Fruit fly (Drosophila melanogaster) whole organism, embryonic: ENCODE measurements around the gene Traf4.
A peak's percentile ranks its signal among the peaks of the same experiment; 100 is the strongest.

Experiments used
- Aef1 ChIP-seq: fragments of 200-800 bp; sonication (Bioruptor generic); IDR thresholded peaks from 3 replicates; pipeline ENCODE4 v1.3.6; 2022; ENCODE audit warnings: missing biosample characterization, missing genetic modification characterization
- Bdp1 ChIP-seq: fragments of 200-800 bp; sonication (Bioruptor generic); optimal IDR thresholded peaks from 3 replicates; lab custom pipeline; 2016; ENCODE audit warnings: missing biosample characterization, missing genetic modification characterization
- Bgb ChIP-seq: fragments of 200-800 bp; sonication (Bioruptor generic); IDR thresholded peaks from 2 replicates; pipeline ENCODE4 v1.3.6; 2022; ENCODE audit warnings: missing biosample characterization, missing genetic modification characterization; ENCODE audit not compliant: partially characterized antibody
- CG11696 ChIP-seq: fragments of 200-800 bp; sonication (Bioruptor generic); IDR thresholded peaks from 2 replicates; pipeline ENCODE4 v1.3.6; 2022; ENCODE audit warnings: missing biosample characterization, missing genetic modification characterization
- CG12744 ChIP-seq: fragments of 200-800 bp; sonication (Bioruptor generic); optimal IDR thresholded peaks from 2 replicates; lab custom pipeline; 2016; ENCODE audit warnings: missing biosample characterization, missing genetic modification characterization
- CG13894 ChIP-seq: fragments of 200-800 bp; sonication (Bioruptor generic); optimal IDR thresholded peaks from 3 replicates; lab custom pipeline; 2018; ENCODE audit warnings: missing biosample characterization, mild to moderate bottlenecking, missing genetic modification characterization, moderate library complexity
- CG14860 ChIP-seq: fragments of 200-800 bp; sonication (Bioruptor generic); IDR thresholded peaks from 3 replicates; pipeline ENCODE4 v1.3.6; 2022; ENCODE audit warnings: missing biosample characterization, missing genetic modification characterization; ENCODE audit not compliant: partially characterized antibody
- CG15479 ChIP-seq: fragments of 200-800 bp; sonication (Bioruptor generic); optimal IDR thresholded peaks from 3 replicates; lab custom pipeline; 2019; ENCODE audit warnings: missing biosample characterization, mild to moderate bottlenecking, missing genetic modification characterization, moderate library complexity
- CG16813 ChIP-seq: fragments of 200-800 bp; sonication (Bioruptor generic); IDR thresholded peaks from 3 replicates; pipeline ENCODE4 v1.3.6; 2022; ENCODE audit warnings: missing biosample characterization, missing genetic modification characterization; ENCODE audit not compliant: partially characterized antibody
- CG17612 ChIP-seq: fragments of 200-800 bp; sonication (Bioruptor generic); IDR thresholded peaks from 2 replicates; pipeline ENCODE4 v1.3.6; 2022; ENCODE audit warnings: missing biosample characterization, missing genetic modification characterization
- CG18764 ChIP-seq: fragments of 200-800 bp; sonication (Bioruptor generic); optimal IDR thresholded peaks from 3 replicates; lab custom pipeline; 2016; ENCODE audit warnings: missing biosample characterization, missing genetic modification characterization
- CG34224 ChIP-seq: fragments of 200-800 bp; sonication (Bioruptor generic); IDR thresholded peaks from 3 replicates; pipeline ENCODE4 v1.3.6; 2022; ENCODE audit warnings: missing biosample characterization, missing genetic modification characterization; ENCODE audit not compliant: partially characterized antibody
- CG34376 ChIP-seq: fragments of 200-800 bp; sonication (Bioruptor generic); optimal IDR thresholded peaks from 2 replicates; lab custom pipeline; 2018; ENCODE audit warnings: missing biosample characterization, mild to moderate bottlenecking, missing genetic modification characterization
- CG42726 ChIP-seq: fragments of 200-800 bp; sonication (Bioruptor generic); IDR thresholded peaks from 2 replicates; pipeline ENCODE4 v1.3.6; 2022; ENCODE audit warnings: missing biosample characterization, missing genetic modification characterization; ENCODE audit not compliant: partially characterized antibody
- CG6765 ChIP-seq: fragments of 200-800 bp; sonication (Bioruptor generic); optimal IDR thresholded peaks from 3 replicates; lab custom pipeline; 2017; ENCODE audit warnings: missing biosample characterization, mild to moderate bottlenecking, missing genetic modification characterization
- CG6791 ChIP-seq: fragments of 200-800 bp; sonication (Bioruptor generic); IDR thresholded peaks from 3 replicates; pipeline ENCODE4 v1.3.6; 2022; ENCODE audit warnings: missing biosample characterization, missing genetic modification characterization; ENCODE audit not compliant: partially characterized antibody
- CG7963 ChIP-seq: fragments of 200-800 bp; sonication (Bioruptor generic); IDR thresholded peaks from 3 replicates; pipeline ENCODE4 v1.3.6; 2022; ENCODE audit warnings: missing biosample characterization, missing genetic modification characterization; ENCODE audit not compliant: partially characterized antibody
- CG9727 ChIP-seq: fragments of 200-800 bp; sonication (Bioruptor generic); optimal IDR thresholded peaks from 3 replicates; lab custom pipeline; 2017; ENCODE audit warnings: missing biosample characterization, mild to moderate bottlenecking, missing genetic modification characterization
- D19A ChIP-seq: fragments of 200-800 bp; optimal IDR thresholded peaks from 3 replicates; lab custom pipeline; 2019; ENCODE audit warnings: missing biosample characterization, mild to moderate bottlenecking, missing genetic modification characterization, moderate library complexity
- Dll ChIP-seq: fragments of 200-800 bp; sonication (Bioruptor generic); IDR thresholded peaks from 4 replicates; pipeline ENCODE4 v1.3.6; 2022; ENCODE audit warnings: missing biosample characterization, missing genetic modification characterization; ENCODE audit not compliant: partially characterized antibody
- Doc3 ChIP-seq: fragments of 200-800 bp; sonication (Bioruptor generic); IDR thresholded peaks from 3 replicates; pipeline ENCODE4 v1.3.6; 2022; ENCODE audit warnings: missing biosample characterization, missing genetic modification characterization; ENCODE audit not compliant: partially characterized antibody
- Dref ChIP-seq: fragments of 200-800 bp; sonication (Bioruptor generic); IDR thresholded peaks from 2 replicates; pipeline ENCODE4 v1.3.6; 2022; ENCODE audit warnings: missing biosample characterization, missing genetic modification characterization
- HLH4C ChIP-seq: fragments of 200-800 bp; sonication (Bioruptor generic); IDR thresholded peaks from 3 replicates; pipeline ENCODE4 v1.3.6; 2022; ENCODE audit warnings: missing biosample characterization, missing genetic modification characterization; ENCODE audit not compliant: partially characterized antibody
- Kr ChIP-seq: fragments of 200-800 bp; sonication (Bioruptor generic); optimal IDR thresholded peaks from 2 replicates; lab custom pipeline; 2017; ENCODE audit warnings: missing biosample characterization, mild to moderate bottlenecking, missing genetic modification characterization
- NK7.1 ChIP-seq: fragments of 200-800 bp; sonication (Bioruptor generic); optimal IDR thresholded peaks from 3 replicates; lab custom pipeline; 2016; ENCODE audit warnings: missing biosample characterization, missing genetic modification characterization
- Opbp ChIP-seq: fragments of 200-800 bp; sonication (Bioruptor generic); IDR thresholded peaks from 3 replicates; pipeline ENCODE4 v1.3.6; 2022; ENCODE audit warnings: missing biosample characterization, missing genetic modification characterization; ENCODE audit not compliant: partially characterized antibody
- Scr ChIP-seq: fragments of 200-800 bp; sonication (Bioruptor generic); IDR thresholded peaks from 2 replicates; pipeline ENCODE4 v1.3.6; 2022; ENCODE audit warnings: missing biosample characterization, missing genetic modification characterization; ENCODE audit not compliant: partially characterized antibody
- Six4 ChIP-seq: fragments of 200-800 bp; sonication (Bioruptor generic); optimal IDR thresholded peaks from 2 replicates; lab custom pipeline; 2016; ENCODE audit warnings: missing biosample characterization, missing genetic modification characterization
- amos ChIP-seq: fragments of 200-800 bp; sonication (Bioruptor generic); IDR thresholded peaks from 2 replicates; pipeline ENCODE4 v1.3.6; 2022; ENCODE audit warnings: missing biosample characterization, missing genetic modification characterization; ENCODE audit not compliant: partially characterized antibody
- ap ChIP-seq: fragments of 200-800 bp; sonication (Bioruptor generic); IDR thresholded peaks from 2 replicates; pipeline ENCODE4 v1.3.6; 2022; ENCODE audit warnings: missing biosample characterization, missing genetic modification characterization
- ato ChIP-seq: fragments of 200-800 bp; sonication (Bioruptor generic); IDR thresholded peaks from 2 replicates; pipeline ENCODE4 v1.3.6; 2022; ENCODE audit warnings: missing biosample characterization, missing genetic modification characterization; ENCODE audit not compliant: partially characterized antibody
- bbx ChIP-seq: fragments of 200-800 bp; sonication (Bioruptor generic); IDR thresholded peaks from 2 replicates; pipeline ENCODE4 v1.3.6; 2022; ENCODE audit warnings: missing biosample characterization, missing genetic modification characterization; ENCODE audit not compliant: partially characterized antibody
- bcd ChIP-seq: fragments of 200-800 bp; sonication (Bioruptor generic); optimal IDR thresholded peaks from 2 replicates; lab custom pipeline; 2017; ENCODE audit warnings: missing biosample characterization, mild to moderate bottlenecking, missing genetic modification characterization
- cas ChIP-seq: fragments of 200-800 bp; sonication (Bioruptor generic); IDR thresholded peaks from 2 replicates; pipeline ENCODE4 v1.3.6; 2022; ENCODE audit warnings: missing biosample characterization, missing genetic modification characterization
- crol ChIP-seq: fragments of 200-800 bp; sonication (Bioruptor generic); IDR thresholded peaks from 2 replicates; pipeline ENCODE4 v1.3.6; 2022; ENCODE audit warnings: missing biosample characterization, missing genetic modification characterization
- dysf ChIP-seq: fragments of 200-800 bp; sonication (Bioruptor generic); IDR thresholded peaks from 3 replicates; pipeline ENCODE4 v1.3.6; 2022; ENCODE audit warnings: missing biosample characterization, missing genetic modification characterization
- gsb-n ChIP-seq: fragments of 200-800 bp; sonication (Bioruptor generic); optimal IDR thresholded peaks from 3 replicates; lab custom pipeline; 2018; ENCODE audit warnings: missing biosample characterization, mild to moderate bottlenecking, missing genetic modification characterization
- hb ChIP-seq: fragments of 200-800 bp; sonication (Bioruptor generic); IDR thresholded peaks from 3 replicates; pipeline ENCODE4 v1.3.6; 2022; ENCODE audit warnings: missing biosample characterization, missing genetic modification characterization; ENCODE audit not compliant: partially characterized antibody
- knrl ChIP-seq: fragments of 200-800 bp; sonication (Bioruptor generic); IDR thresholded peaks from 3 replicates; pipeline ENCODE4 v1.3.6; 2022; ENCODE audit warnings: missing biosample characterization, missing genetic modification characterization; ENCODE audit not compliant: partially characterized antibody
- mld ChIP-seq: fragments of 200-800 bp; sonication (Bioruptor generic); IDR thresholded peaks from 3 replicates; pipeline ENCODE4 v1.3.6; 2022; ENCODE audit warnings: missing biosample characterization, missing genetic modification characterization; ENCODE audit not compliant: partially characterized antibody
- nerfin-2 ChIP-seq: fragments of 200-800 bp; sonication (Bioruptor generic); IDR thresholded peaks from 2 replicates; pipeline ENCODE4 v1.3.6; 2022; ENCODE audit warnings: missing biosample characterization, missing genetic modification characterization; ENCODE audit not compliant: partially characterized antibody
- shn ChIP-seq: fragments of 200-800 bp; sonication (Bioruptor generic); optimal IDR thresholded peaks from 3 replicates; lab custom pipeline; 2016; ENCODE audit warnings: missing biosample characterization, missing genetic modification characterization
- sisA ChIP-seq: fragments of 200-800 bp; sonication (Bioruptor generic); IDR thresholded peaks from 2 replicates; pipeline ENCODE4 v1.3.6; 2022; ENCODE audit warnings: missing biosample characterization, missing genetic modification characterization
- slbo ChIP-seq: fragments of 200-800 bp; sonication (Bioruptor generic); IDR thresholded peaks from 2 replicates; pipeline ENCODE4 v1.3.6; 2022; ENCODE audit warnings: missing biosample characterization, missing genetic modification characterization
- tna ChIP-seq: fragments of 200-800 bp; sonication (Bioruptor generic); IDR thresholded peaks from 2 replicates; pipeline ENCODE4 v1.3.6; 2022; ENCODE audit warnings: missing biosample characterization, missing genetic modification characterization; ENCODE audit not compliant: partially characterized antibody
- vvl ChIP-seq: fragments of 200-800 bp; sonication (Bioruptor generic); IDR thresholded peaks from 2 replicates; pipeline ENCODE4 v1.3.6; 2022; ENCODE audit warnings: missing biosample characterization, missing genetic modification characterization

Gene Traf4

DNA sequence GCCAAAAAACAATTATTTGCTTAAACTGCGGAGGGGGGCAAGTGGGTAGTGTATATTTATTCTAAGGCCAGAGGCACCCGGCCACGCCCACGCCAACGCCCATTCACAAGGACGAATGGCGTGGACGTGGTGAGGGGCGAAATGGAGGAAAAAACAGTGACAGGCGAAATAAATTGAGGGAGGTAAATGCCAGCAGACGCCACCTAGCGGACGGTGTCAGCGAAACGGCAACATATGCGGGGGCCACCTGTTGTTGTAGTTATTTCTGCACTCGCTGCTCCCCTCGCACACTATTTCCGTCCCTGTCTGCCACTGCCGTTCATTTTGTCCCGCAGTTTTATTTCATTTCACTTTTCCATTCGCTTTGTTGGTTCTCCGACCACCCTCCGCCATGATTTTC is 56.3 kb downstream of the Traf4 start (continued):
- TF ChIP-seq CG12744 (GFP tag; lab: Kevin White, UChicago): no peak
- no peak for TF ChIP-seq Six4 (GFP tag; lab: Kevin White, UChicago)
- no peak for TF ChIP-seq bbx (GFP tag; lab: Robert Waterston, UW)

DNA sequence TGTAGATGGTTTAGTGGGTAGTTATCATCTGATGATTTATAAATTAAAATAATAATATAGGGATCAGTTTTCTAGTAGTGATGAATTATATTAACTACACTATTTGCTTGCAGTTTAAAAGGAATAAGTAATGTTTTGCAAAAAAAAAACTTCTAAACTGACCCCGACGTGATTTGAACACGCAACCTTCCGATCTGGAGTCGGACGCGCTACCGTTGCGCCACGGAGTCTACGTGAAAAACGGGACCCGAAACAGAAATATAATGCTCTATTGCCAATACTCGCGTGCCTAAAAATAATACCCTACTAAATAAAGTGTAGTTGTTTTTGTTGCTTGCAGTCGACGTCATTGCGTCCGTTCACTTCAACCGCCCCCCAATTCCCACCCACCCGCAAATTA is 57.1 kb downstream of the Traf4 start:
- TF ChIP-seq Doc3 (0 out of 3 replicates have a peak, but pooled peaks have one; percentile 22), vvl (GFP tag; lab: Robert Waterston, UW) (no peak), CG13894 (tag; lab: Kevin White, UChicago) (no peak), crol (GFP tag; lab: Robert Waterston, UW) (peak; percentile 54; the same call in 1 of the 2 replicates), cas (GFP tag; lab: Robert Waterston, UW) (no peak), CG11696 (GFP tag; lab: Robert Waterston, UW) (no peak), CG14860 (GFP tag; lab: Robert Waterston, UW) (peak; percentile 59), CG17612 (GFP tag; lab: Robert Waterston, UW) (no peak), amos (GFP tag; lab: Robert Waterston, UW) (peak; percentile 67; the same call in 1 of the 2 replicates), D19A (tag; lab: Kevin White, UChicago) (peak; percentile 22), Kr (no peak), shn (no peak), Dll (GFP tag; lab: Robert Waterston, UW) (no peak), tna (GFP tag; lab: Robert Waterston, UW) (peak; percentile 21; the same call in 1 of the 2 replicates), bcd (GFP tag; lab: Kevin White, UChicago) (no peak), NK7.1 (GFP tag; lab: Kevin White, UChicago) (no peak), Bgb (peak; percentile 76), CG6765 (GFP tag; lab: Kevin White, UChicago) (no peak), Aef1 (GFP tag; lab: Robert Waterston, UW) (no peak), Bdp1 (GFP tag; lab: Kevin White, UChicago) (peak; percentile 93), bbx (GFP tag; lab: Robert Waterston, UW) (peak; percentile 67), CG9727 (GFP tag; lab: Kevin White, UChicago) (no peak), dysf (GFP tag; lab: Robert Waterston, UW) (no peak), CG34376 (GFP tag; lab: Kevin White, UChicago) (no peak), hb (peak; percentile 50; the same call in 1 of the 3 replicates), Dref (GFP tag; lab: Robert Waterston, UW) (no peak), CG18764 (GFP tag; lab: Kevin White, UChicago) (no peak), slbo (GFP tag; lab: Robert Waterston, UW) (0 out of 2 replicates have a peak, but pooled peaks have one; percentile 4), Scr (GFP tag; lab: Robert Waterston, UW) (peak; percentile 52), HLH4C (peak; percentile 68), gsb-n (tag; lab: Kevin White, UChicago) (no peak), CG34224 (GFP tag; lab: Robert Waterston, UW) (0 out of 3 replicates have a peak, but pooled peaks have one; percentile 35), ato (GFP tag; lab: Robert Waterston, UW) (peak; percentile 37; the same call in 1 of the 2 replicates), nerfin-2 (GFP tag; lab: Robert Waterston, UW) (peak; percentile 46; the same call in 1 of the 2 replicates), CG15479 (GFP tag; lab: Kevin White, UChicago) (peak; percentile 24), sisA (GFP tag; lab: Robert Waterston, UW) (no peak), ap (GFP tag; lab: Robert Waterston, UW) (no peak), CG16813 (GFP tag; lab: Robert Waterston, UW) (peak; percentile 50; the same call in 2 of the 3 replicates), mld (GFP tag; lab: Robert Waterston, UW) (no peak), CG6791 (GFP tag; lab: Robert Waterston, UW) (peak; percentile 77), knrl (GFP tag; lab: Robert Waterston, UW) (peak; percentile 42; the same call in 1 of the 3 replicates), Opbp (GFP tag; lab: Robert Waterston, UW) (peak; percentile 69; the same call in 2 of the 3 replicates), CG42726 (GFP tag; lab: Robert Waterston, UW) (peak; percentile 55), CG7963 (peak; percentile 51; the same call in 2 of the 3 replicates)
